Fruit fly (Drosophila melanogaster) Kc167 (cell line): ENCODE results near the gene CG9928.

Experiments used
- Sin3A ChIP-seq: fragments of >200 bp; optimal IDR thresholded peaks from 2 replicates; lab custom pipeline; 2018; ENCODE audit warnings: missing external identifiers
- h ChIP-seq: fragments of >200 bp; optimal IDR thresholded peaks from 3 replicates; lab custom pipeline; 2018; ENCODE audit warnings: missing external identifiers

DNA sequence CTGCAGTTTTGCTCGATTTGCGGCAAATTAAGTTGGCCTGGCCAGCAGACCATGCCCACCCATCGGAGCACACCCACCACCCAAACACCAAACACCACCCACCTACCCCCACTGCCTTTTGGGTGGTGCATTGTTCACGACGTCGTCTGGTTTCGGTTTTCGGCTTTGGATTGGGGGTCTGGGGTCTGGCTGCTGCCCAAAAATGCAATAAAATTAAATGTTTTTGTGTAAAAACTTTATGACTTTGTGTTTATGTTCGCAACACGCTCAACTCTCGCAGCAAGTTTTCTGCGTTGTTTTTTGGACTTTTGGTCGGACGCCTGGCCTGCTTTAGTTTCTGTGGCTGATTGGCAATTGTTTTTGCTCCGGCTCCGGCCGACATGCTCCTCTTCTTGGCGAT is 26.0 kb downstream of the CG9928 start:
- TF ChIP-seq Sin3A (lab: Kevin White, UChicago) (no peak), h (lab: Kevin White, UChicago) (no peak)
